Worm (Caenorhabditis elegans): ENCODE measurements around the gene srt-55.

ce11 chrIII:10152495-10152894 lies 46.2 kb upstream of the srt-55 start, which contains the start of gene nac-3:
- TF ChIP-seq elt-3 (tag; optimal IDR thresholded peaks at IDR 0.05) (no peak), snpc-4 (tag; optimal IDR thresholded peaks at IDR 0.05) (no peak), unc-39 (tag; optimal IDR thresholded peaks at IDR 0.05) (no peak), sptf-1 (tag; optimal IDR thresholded peaks at IDR 0.05) (no peak)
